Fruit fly (Drosophila melanogaster): Measurements from ENCODE around the gene CG13042.
A peak's percentile ranks its signal among the peaks of the same experiment; 100 is the strongest.

The CG13042 gene

dm6 chr3L:16327776-16328175, 19.5 kb upstream of the CG13042 start, which contains the start of gene CG13038 (continued):
- TF ChIP-seq CG6765 (GFP tag; optimal IDR thresholded peaks at IDR 0.05) (no peak), Ptx1 (GFP tag; IDR thresholded peaks at IDR 0.05) (no peak), Oaz (GFP tag; IDR thresholded peaks at IDR 0.05) (no peak), CG8089 (GFP tag; optimal IDR thresholded peaks at IDR 0.05) (no peak), Eip74EF (GFP tag; optimal IDR thresholded peaks at IDR 0.05) (no peak), Rfx (GFP tag; IDR thresholded peaks at IDR 0.05) (peak; percentile 48; the same call in 1 of the 2 replicates), D (optimal IDR thresholded peaks at IDR 0.05) (no peak), D (GFP tag; optimal IDR thresholded peaks at IDR 0.05) (no peak), CG3726 (GFP tag; IDR thresholded peaks at IDR 0.05) (no peak), CG43689 (GFP tag; IDR thresholded peaks at IDR 0.05) (no peak), gfzf (GFP tag; optimal IDR thresholded peaks at IDR 0.05) (no peak), Lim3 (GFP tag; IDR thresholded peaks at IDR 0.05) (no peak), CG14441 (GFP tag; IDR thresholded peaks at IDR 0.05) (peak; percentile 57), Ets65A (GFP tag) (peak; percentile 75), ci (GFP tag; IDR thresholded peaks at IDR 0.05) (0 out of 3 replicates have a peak, but pooled peaks have one; percentile 19), sug (tag; optimal IDR thresholded peaks at IDR 0.05) (no peak), HLH54F (GFP tag; optimal IDR thresholded peaks at IDR 0.05) (no peak), zen2 (GFP tag; IDR thresholded peaks at IDR 0.05; ENCODE audit: partially characterized antibody) (no peak), bowl (GFP tag; IDR thresholded peaks at IDR 0.05) (0 out of 2 replicates have a peak, but pooled peaks have one; percentile 10), CG7372 (GFP tag; IDR thresholded peaks at IDR 0.05) (no peak), Pdp1 (GFP tag; optimal IDR thresholded peaks at IDR 0.05) (no peak), Blimp-1 (GFP tag; optimal IDR thresholded peaks at IDR 0.05) (no peak), lmd (GFP tag; IDR thresholded peaks at IDR 0.05) (peak; percentile 13; the same call in 1 of the 2 replicates), Dek (tag; optimal IDR thresholded peaks at IDR 0.05) (no peak), CG8290 (GFP tag; optimal IDR thresholded peaks at IDR 0.05) (no peak), CG8290 (tag; optimal IDR thresholded peaks at IDR 0.05) (peak in 1 of 2 experiments; percentile 40), tio (GFP tag; optimal IDR thresholded peaks at IDR 0.05) (no peak), ken (GFP tag; IDR thresholded peaks at IDR 0.05) (no peak), Lpt (GFP tag; optimal IDR thresholded peaks at IDR 0.05) (no peak), Oli (tag; optimal IDR thresholded peaks at IDR 0.05) (no peak), sd (tag; optimal IDR thresholded peaks at IDR 0.05) (peak; percentile 26), pita (GFP tag; optimal IDR thresholded peaks at IDR 0.05) (no peak), NFAT (GFP tag; IDR thresholded peaks at IDR 0.05) (peak; percentile 39; the same call in 1 of the 2 replicates), Hr39 (optimal IDR thresholded peaks at IDR 0.05) (no peak), CG10147 (GFP tag; optimal IDR thresholded peaks at IDR 0.05) (no peak), sens-2 (GFP tag; IDR thresholded peaks at IDR 0.05) (no peak), CG18011 (GFP tag; optimal IDR thresholded peaks at IDR 0.05) (no peak), Atf-2 (GFP tag; optimal IDR thresholded peaks at IDR 0.05) (no peak), CG12769 (tag; optimal IDR thresholded peaks at IDR 0.05) (no peak), CG5245 (GFP tag; optimal IDR thresholded peaks at IDR 0.05) (no peak), Dref (GFP tag; IDR thresholded peaks at IDR 0.05) (0 out of 2 replicates have a peak, but pooled peaks have one; percentile 13), bbx (GFP tag; IDR thresholded peaks at IDR 0.05; ENCODE audit: partially characterized antibody) (no peak), CG10431 (GFP tag; optimal IDR thresholded peaks at IDR 0.05) (no peak), kay (GFP tag; optimal IDR thresholded peaks at IDR 0.05) (no peak), chn (GFP tag; optimal IDR thresholded peaks at IDR 0.05) (no peak), CG13894 (tag; optimal IDR thresholded peaks at IDR 0.05) (no peak), psq (GFP tag; optimal IDR thresholded peaks at IDR 0.05) (no peak), CG11085 (GFP tag; IDR thresholded peaks at IDR 0.05) (0 out of 2 replicates have a peak, but pooled peaks have one; percentile 35), sqz (GFP tag; optimal IDR thresholded peaks at IDR 0.05) (peak; percentile 6), CG7839 (tag; optimal IDR thresholded peaks at IDR 0.05) (no peak), CG11456 (GFP tag; IDR thresholded peaks at IDR 0.05) (0 out of 3 replicates have a peak, but pooled peaks have one; percentile 24), CG6254 (GFP tag; optimal IDR thresholded peaks at IDR 0.05) (no peak)
